Worm (Caenorhabditis elegans): ENCODE measurements around the gene C44H4.4.

Gene C44H4.4

ce11 chrX:14560297-14560680 lies 28.6 kb downstream of the C44H4.4 start (continued):
- TF ChIP-seq hlh-26 (GFP tag; conservative IDR thresholded peaks at IDR 0.05): no peak
- no peak for TF ChIP-seq xnd-1 (tag; optimal IDR thresholded peaks at IDR 0.05)
- no peak for TF ChIP-seq Y79H2A.3 (GFP tag; conservative IDR thresholded peaks at IDR 0.05)
- peak; percentile 59; the same call in 1 of the 2 replicates for TF ChIP-seq hmg-1.2 (GFP tag; IDR thresholded peaks at IDR 0.05)
- TF ChIP-seq egl-18 (GFP tag; IDR thresholded peaks at IDR 0.05): no peak
- TF ChIP-seq F57C9.4 (tag; optimal IDR thresholded peaks at IDR 0.05): no peak
- TF ChIP-seq zfh-2 (GFP tag; conservative IDR thresholded peaks at IDR 0.05): peak; percentile 79
- TF ChIP-seq F10E7.11 (tag; optimal IDR thresholded peaks at IDR 0.05): no peak
- TF ChIP-seq die-1 (tag; optimal IDR thresholded peaks at IDR 0.05): peak; percentile 68
- peak; percentile 55 for TF ChIP-seq tbp1 (GFP tag; optimal IDR thresholded peaks at IDR 0.05)
- no peak for TF ChIP-seq D2030.7 (GFP tag; IDR thresholded peaks at IDR 0.05)
- peak; percentile 48; the same call in 1 of the 2 replicates for TF ChIP-seq cebp-1 (GFP tag; IDR thresholded peaks at IDR 0.05)
- peak; percentile 90 for TF ChIP-seq cebp-1 (tag; optimal IDR thresholded peaks at IDR 0.05)
- TF ChIP-seq somi-1 (GFP tag; optimal IDR thresholded peaks at IDR 0.05): peak; percentile 49
- peak; percentile 75 for TF ChIP-seq nfyb-1 (GFP tag; IDR thresholded peaks at IDR 0.05)
- peak; percentile 49 for TF ChIP-seq ZK185.1 (tag; optimal IDR thresholded peaks at IDR 0.05; ENCODE audit: poor library complexity, severe bottlenecking)
- TF ChIP-seq Y56A3A.18 (GFP tag; IDR thresholded peaks at IDR 0.05): peak; percentile 45; the same call in 1 of the 2 replicates
- TF ChIP-seq K12H6.12 (tag; optimal IDR thresholded peaks at IDR 0.05): peak; percentile 68
- TF ChIP-seq fkh-3 (tag; optimal IDR thresholded peaks at IDR 0.05): no peak
- no peak for TF ChIP-seq hrde-1 (tag; optimal IDR thresholded peaks at IDR 0.05; ENCODE audit: borderline replicate concordance)
- peak; percentile 99 for TF ChIP-seq nhr-80 (tag; optimal IDR thresholded peaks at IDR 0.05)
- TF ChIP-seq snpc-1.1 (tag; optimal IDR thresholded peaks at IDR 0.05; ENCODE audit: insufficient read depth): no peak
- no peak for TF ChIP-seq hmg-20 (GFP tag; IDR thresholded peaks at IDR 0.05)
- peak; percentile 61 for TF ChIP-seq ets-4 (GFP tag; optimal IDR thresholded peaks at IDR 0.05)
- TF ChIP-seq lin-40 (tag; optimal IDR thresholded peaks at IDR 0.05): peak; percentile 92
- TF ChIP-seq repo-1 (tag; optimal IDR thresholded peaks at IDR 0.05): peak; percentile 53
- peak; percentile 56 for TF ChIP-seq F23B12.7 (tag; optimal IDR thresholded peaks at IDR 0.05; ENCODE audit: insufficient read depth)
- TF ChIP-seq ama-1 (optimal IDR thresholded peaks at IDR 0.05): no peak
- no peak for TF ChIP-seq ama-1 (GFP tag; optimal IDR thresholded peaks at IDR 0.05)
- TF ChIP-seq madf-10 (tag; optimal IDR thresholded peaks at IDR 0.05): peak; percentile 84
- TF ChIP-seq mes-4 (tag; optimal IDR thresholded peaks at IDR 0.05): no peak
- TF ChIP-seq efl-1 (GFP tag; optimal IDR thresholded peaks at IDR 0.05): no peak
- peak; percentile 76 for TF ChIP-seq chd-7 (tag; optimal IDR thresholded peaks at IDR 0.05)
- no peak for TF ChIP-seq nhr-27 (tag; optimal IDR thresholded peaks at IDR 0.05)
- TF ChIP-seq ztf-18 (tag; optimal IDR thresholded peaks at IDR 0.05): peak; percentile 49
- TF ChIP-seq tbx-9 (tag; optimal IDR thresholded peaks at IDR 0.05; ENCODE audit: borderline replicate concordance): no peak
- no peak for TF ChIP-seq F57A8.1 (GFP tag; optimal IDR thresholded peaks at IDR 0.05)
- peak; percentile 58 for TF ChIP-seq dox-1 (GFP tag; IDR thresholded peaks at IDR 0.05)
- TF ChIP-seq nhr-90 (tag; optimal IDR thresholded peaks at IDR 0.05): peak; percentile 73
- no peak for TF ChIP-seq nhr-120 (GFP tag; IDR thresholded peaks at IDR 0.05)
- TF ChIP-seq ceh-58 (GFP tag; IDR thresholded peaks at IDR 0.05): no peak

All from whole organism, young adult.